Worm (Caenorhabditis elegans) whole organism, L1 larva: ENCODE results near the gene F44A6.5.

Experiments
- C34B4.2 ChIP-seq: sonication (generic microtip); optimal IDR thresholded peaks from 2 replicates; lab custom pipeline; 2017; ENCODE audit warnings: mild to moderate bottlenecking, missing genetic modification characterization, missing compliant biosample characterization
- aha-1 ChIP-seq: fragments of 150-350 bp; optimal IDR thresholded peaks from 2 replicates; lab custom pipeline; 2014; ENCODE audit warnings: missing biosample characterization, missing genetic modification characterization
- aly-2 ChIP-seq: fragments of 150-350 bp; optimal IDR thresholded peaks from 2 replicates; lab custom pipeline; 2014; ENCODE audit warnings: missing biosample characterization, missing genetic modification characterization
- blmp-1 ChIP-seq: fragments of 150-350 bp; optimal IDR thresholded peaks from 2 replicates; lab custom pipeline; 2014; ENCODE audit warnings: missing biosample characterization, missing genetic modification characterization
- ces-1 ChIP-seq: fragments of 150-350 bp; optimal IDR thresholded peaks from 2 replicates; lab custom pipeline; 2014; ENCODE audit warnings: missing biosample characterization, missing genetic modification reagents, missing genetic modification characterization
- dpl-1 ChIP-seq, 3 experiments: fragments of 150-350 bp in 2 of 3; sonication (generic microtip) in 1 of 3; optimal IDR thresholded peaks; 2 replicates each; lab custom pipeline; 2014 to 2017; ENCODE audit warnings: missing biosample characterization in 3 of 3, missing genetic modification characterization in 3 of 3, missing genetic modification reagents in 3 of 3
- efl-1 ChIP-seq, 4 experiments: fragments of 150-350 bp; optimal IDR thresholded peaks in 3 of 4; peaks in 1 of 4; 1 replicate in 1 of 4; 2 replicates in 3 of 4; lab custom pipeline; 2014; ENCODE audit warnings: missing biosample characterization in 2 of 4, missing genetic modification characterization in 2 of 4, missing genetic modification reagents in 2 of 4
- egl-13 ChIP-seq: sonication (generic microtip); optimal IDR thresholded peaks from 2 replicates; lab custom pipeline; 2016; ENCODE audit warnings: missing genotype, missing genetic modification reagents, missing genetic modification characterization, missing compliant biosample characterization
- egl-27 ChIP-seq, 2 experiments: fragments of 150-350 bp in 1 of 2; sonication (generic microtip); optimal IDR thresholded peaks; 3 replicates each; lab custom pipeline; 2017 to 2018; ENCODE audit warnings: missing biosample characterization in 2 of 2, missing genetic modification characterization in 2 of 2, missing genetic modification reagents in 2 of 2
- elt-3 ChIP-seq, 6 experiments: fragments of 150-350 bp in 1 of 6; sonication (generic microtip); optimal IDR thresholded peaks; 2 replicates each; lab custom pipeline; 2017 to 2018; ENCODE audit warnings: missing biosample characterization in 6 of 6, missing genetic modification characterization in 6 of 6, inconsistent platforms in 1 of 6
- ets-5 ChIP-seq: fragments of 200-800 bp; sonication (Bioruptor generic); IDR thresholded peaks from 2 replicates; pipeline ENCODE4 v1.3.6; 2022; ENCODE audit warnings: missing genetic modification characterization, missing compliant biosample characterization
- fkh-10 ChIP-seq: sonication (generic microtip); optimal IDR thresholded peaks from 2 replicates; lab custom pipeline; 2017; ENCODE audit warnings: missing biosample characterization, missing genetic modification reagents, missing genetic modification characterization
- fkh-4 ChIP-seq: sonication (generic microtip); optimal IDR thresholded peaks from 2 replicates; lab custom pipeline; 2016; ENCODE audit warnings: missing compliant biosample characterization, missing genetic modification characterization, borderline replicate concordance
- fkh-8 ChIP-seq: sonication (generic microtip); optimal IDR thresholded peaks from 2 replicates; lab custom pipeline; 2016; ENCODE audit warnings: mild to moderate bottlenecking, missing genetic modification characterization, missing compliant biosample characterization
- fos-1 ChIP-seq: fragments of 150-350 bp; optimal IDR thresholded peaks from 2 replicates; lab custom pipeline; 2014; ENCODE audit warnings: missing biosample characterization, missing genetic modification characterization
- grh-1 ChIP-seq: fragments of 200-800 bp; sonication (Bioruptor generic); IDR thresholded peaks from 2 replicates; pipeline ENCODE4 v1.3.6; 2022; ENCODE audit warnings: missing genetic modification reagents, missing genetic modification characterization, missing compliant biosample characterization
- hlh-17 ChIP-seq: fragments of 200-800 bp; sonication (Bioruptor generic); optimal IDR thresholded peaks from 2 replicates; lab custom pipeline; 2018; ENCODE audit warnings: missing genetic modification characterization, mild to moderate bottlenecking, missing compliant biosample characterization, moderate library complexity, borderline replicate concordance
- hlh-4 ChIP-seq: sonication (generic microtip); optimal IDR thresholded peaks from 2 replicates; lab custom pipeline; 2016; ENCODE audit warnings: mild to moderate bottlenecking, missing genetic modification characterization, missing compliant biosample characterization
- isw-1 ChIP-seq: fragments of 200-800 bp; sonication (Bioruptor generic); IDR thresholded peaks from 2 replicates; pipeline ENCODE4 v1.3.6; 2022; ENCODE audit warnings: missing genetic modification characterization, missing compliant biosample characterization
- jun-1 ChIP-seq: fragments of 150-350 bp; optimal IDR thresholded peaks from 2 replicates; lab custom pipeline; 2014; ENCODE audit warnings: missing biosample characterization, missing genetic modification reagents, missing genetic modification characterization
- lin-13 ChIP-seq: fragments of 150-350 bp; optimal IDR thresholded peaks from 2 replicates; lab custom pipeline; 2014; ENCODE audit warnings: missing biosample characterization, missing genetic modification reagents, missing genetic modification characterization
- lin-14 ChIP-seq: fragments of 200-800 bp; sonication (Bioruptor generic); optimal IDR thresholded peaks from 2 replicates; lab custom pipeline; 2018; ENCODE audit warnings: mild to moderate bottlenecking, missing genetic modification characterization, moderate library complexity, missing compliant biosample characterization
- lin-15B ChIP-seq: fragments of 150-350 bp; sonication (generic microtip); optimal IDR thresholded peaks from 3 replicates; lab custom pipeline; 2014; ENCODE audit warnings: missing biosample characterization, missing genetic modification characterization
- lin-39 ChIP-seq: fragments of 150-350 bp; optimal IDR thresholded peaks from 2 replicates; lab custom pipeline; 2014; ENCODE audit warnings: missing biosample characterization, missing genetic modification reagents, missing genetic modification characterization
- lir-3 ChIP-seq: sonication (generic microtip); optimal IDR thresholded peaks from 2 replicates; lab custom pipeline; 2016; ENCODE audit warnings: mild to moderate bottlenecking, missing genetic modification characterization, moderate library complexity, missing compliant biosample characterization; ENCODE audit not compliant: poor library complexity
- lsy-2 ChIP-seq, 2 experiments: fragments of 150-350 bp; optimal IDR thresholded peaks; 2 replicates each; lab custom pipeline; 2014; ENCODE audit warnings: missing biosample characterization in 2 of 2, missing genetic modification characterization in 2 of 2
- mab-9 ChIP-seq: fragments of 200-800 bp; sonication (Bioruptor generic); IDR thresholded peaks from 2 replicates; pipeline ENCODE4 v1.3.6; 2022; ENCODE audit warnings: missing genetic modification reagents, missing genetic modification characterization, missing compliant biosample characterization
- mef-2 ChIP-seq: fragments of 150-350 bp; optimal IDR thresholded peaks from 2 replicates; lab custom pipeline; 2014; ENCODE audit warnings: missing biosample characterization, missing genetic modification characterization
- nhr-19 ChIP-seq: fragments of 200-800 bp; sonication (Bioruptor generic); conservative IDR thresholded peaks from 2 replicates; pipeline ENCODE4 v1.3.6; 2022; ENCODE audit warnings: missing genetic modification characterization, missing compliant biosample characterization
- nhr-20 ChIP-seq: sonication (generic microtip); optimal IDR thresholded peaks from 2 replicates; lab custom pipeline; 2016; ENCODE audit warnings: mild to moderate bottlenecking, missing genetic modification characterization, missing compliant biosample characterization
- nhr-84 ChIP-seq: sonication (generic microtip); optimal IDR thresholded peaks from 2 replicates; lab custom pipeline; 2017; ENCODE audit warnings: missing biosample characterization, missing genetic modification characterization
- nhr-85 ChIP-seq: sonication (generic microtip); peaks from one replicate; lab custom pipeline; 2016; ENCODE audit warnings: missing genetic modification characterization, inconsistent platforms, missing compliant biosample characterization
- pqm-1 ChIP-seq: sonication (generic microtip); optimal IDR thresholded peaks from 3 replicates; lab custom pipeline; 2017; ENCODE audit warnings: missing biosample characterization, missing genetic modification characterization
- rnt-1 ChIP-seq: sonication (generic microtip); optimal IDR thresholded peaks from 2 replicates; lab custom pipeline; 2016; ENCODE audit warnings: mild to moderate bottlenecking, missing genetic modification characterization, moderate library complexity, missing compliant biosample characterization
- skn-1 ChIP-seq: fragments of 150-350 bp; optimal IDR thresholded peaks from 2 replicates; lab custom pipeline; 2014; ENCODE audit warnings: missing biosample characterization, missing genetic modification characterization
- snpc-4 ChIP-seq: fragments of 150-350 bp; optimal IDR thresholded peaks from 2 replicates; lab custom pipeline; 2014; ENCODE audit warnings: missing biosample characterization, missing genetic modification characterization
- sox-4 ChIP-seq: sonication (generic microtip); optimal IDR thresholded peaks from 2 replicates; lab custom pipeline; 2016; ENCODE audit warnings: missing genetic modification characterization, missing compliant biosample characterization
- sup-37 ChIP-seq: fragments of 200-800 bp; sonication (Bioruptor generic); optimal IDR thresholded peaks from 2 replicates; lab custom pipeline; 2018; ENCODE audit warnings: mild to moderate bottlenecking, missing genetic modification characterization, missing compliant biosample characterization
- swsn-7 ChIP-seq: sonication (generic microtip); optimal IDR thresholded peaks from 2 replicates; lab custom pipeline; 2016; ENCODE audit warnings: missing genetic modification characterization, missing compliant biosample characterization
- tbx-2 ChIP-seq: sonication (generic microtip); optimal IDR thresholded peaks from 2 replicates; lab custom pipeline; 2016; ENCODE audit warnings: missing genetic modification characterization, missing compliant biosample characterization
- unc-130 ChIP-seq: fragments of 150-350 bp; optimal IDR thresholded peaks from 2 replicates; lab custom pipeline; 2017; ENCODE audit warnings: missing biosample characterization, missing genetic modification characterization, inconsistent platforms
- unc-30 ChIP-seq: sonication (generic microtip); optimal IDR thresholded peaks from 2 replicates; lab custom pipeline; 2017; ENCODE audit warnings: missing biosample characterization, missing genetic modification characterization
- unc-62 ChIP-seq: fragments of 150-350 bp; optimal IDR thresholded peaks from 2 replicates; lab custom pipeline; 2014; ENCODE audit warnings: missing biosample characterization, missing genetic modification reagents, missing genetic modification characterization
- unc-86 ChIP-seq: sonication (generic microtip); optimal IDR thresholded peaks from 2 replicates; lab custom pipeline; 2016; ENCODE audit warnings: missing genetic modification characterization, missing compliant biosample characterization
- xbp-1 ChIP-seq: sonication (generic microtip); optimal IDR thresholded peaks from 2 replicates; lab custom pipeline; 2016; ENCODE audit warnings: missing genetic modification characterization, missing compliant biosample characterization
- zag-1 ChIP-seq: fragments of 150-350 bp; optimal IDR thresholded peaks from 2 replicates; lab custom pipeline; 2014; ENCODE audit warnings: missing biosample characterization, missing genetic modification characterization
- zip-4 ChIP-seq: fragments of 200-800 bp; sonication (Bioruptor generic); optimal IDR thresholded peaks from 2 replicates; lab custom pipeline; 2018; ENCODE audit warnings: mild to moderate bottlenecking, missing genetic modification characterization, moderate library complexity, missing compliant biosample characterization
- ztf-11 ChIP-seq, 2 experiments: sonication (generic microtip); optimal IDR thresholded peaks; 2 replicates each; lab custom pipeline; 2016 to 2017; ENCODE audit warnings: missing genetic modification characterization in 2 of 2, missing biosample characterization in 1 of 2, missing compliant biosample characterization in 1 of 2
- ztf-4 ChIP-seq: fragments of 150-350 bp; optimal IDR thresholded peaks from 2 replicates; lab custom pipeline; 2014; ENCODE audit warnings: missing biosample characterization, missing genetic modification characterization

Gene F44A6.5

ce11 chrX:10189805-10190204 lies 28.9 kb downstream of the F44A6.5 start:
- peak; percentile 59 for TF ChIP-seq lin-14
- TF ChIP-seq aly-2 (tag; lab: Kevin White, UChicago) = no peak
- peak; percentile 53 for TF ChIP-seq blmp-1 (tag; lab: Kevin White, UChicago)
- peak in 1 of 2 experiments; percentile 1 for TF ChIP-seq lsy-2 (tag; optimal IDR thresholded peaks at IDR 0.05; lab: Kevin White, UChicago)
- TF ChIP-seq lin-39 (tag; lab: Kevin White, UChicago) = no peak
- TF ChIP-seq ztf-11 (tag; optimal IDR thresholded peaks at IDR 0.05; lab: Kevin White, UChicago) = no peak

DNA sequence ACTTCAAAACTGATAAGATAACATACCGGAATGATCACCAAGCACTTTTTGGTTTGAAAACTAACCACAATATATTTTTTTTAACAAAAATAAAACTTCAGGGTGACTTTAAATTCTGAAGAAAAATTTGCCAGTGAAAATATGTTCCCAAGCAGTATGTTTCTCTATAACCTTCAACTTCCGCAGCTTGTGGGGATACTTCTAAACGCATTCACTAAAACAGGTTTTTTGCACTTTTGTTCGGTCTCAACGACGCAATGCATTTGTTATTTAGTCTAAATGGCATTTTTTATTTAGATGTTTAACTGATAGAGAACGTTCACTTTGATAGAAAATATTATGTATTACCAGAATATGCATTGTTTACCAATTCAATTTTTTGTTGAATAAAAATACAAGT lies 29.5 kb downstream of the F44A6.5 start:
- TF ChIP-seq lsy-2 (tag; optimal IDR thresholded peaks at IDR 0.05; lab: Kevin White, UChicago) (no peak), snpc-4 (tag; lab: Kevin White, UChicago) (no peak), zip-4 (no peak), elt-3 (tag; optimal IDR thresholded peaks at IDR 0.05; lab: Kevin White, UChicago) (peak in 1 of 6 experiments; percentile 38), unc-30 (tag; lab: Kevin White, UChicago) (no peak), efl-1 (optimal IDR thresholded peaks at IDR 0.05; lab: Kevin White, UChicago) (no peak), efl-1 (GFP tag; optimal IDR thresholded peaks at IDR 0.05 in 1 of 2; lab: Kevin White, UChicago) (peak in 1 of 2 experiments; percentile 62), lin-15B (tag; lab: Kevin White, UChicago) (no peak), sox-4 (no peak), zag-1 (tag; lab: Kevin White, UChicago) (no peak), ztf-11 (tag; optimal IDR thresholded peaks at IDR 0.05; lab: Kevin White, UChicago) (no peak), sup-37 (GFP tag; lab: Kevin White, UChicago) (no peak), nhr-85 (peak; percentile 60), unc-62 (no peak), hlh-17 (no peak), lin-14 (peak; percentile 14), dpl-1 (GFP tag; optimal IDR thresholded peaks at IDR 0.05; lab: Kevin White, UChicago) (no peak), C34B4.2 (tag; lab: Kevin White, UChicago) (no peak), egl-27 (tag; optimal IDR thresholded peaks at IDR 0.05; lab: Kevin White, UChicago) (no peak), fkh-8 (tag; lab: Kevin White, UChicago) (no peak), grh-1 (peak; percentile 76), nhr-20 (tag; lab: Kevin White, UChicago) (no peak), pqm-1 (tag; lab: Kevin White, UChicago) (no peak), ztf-4 (no peak), aha-1 (tag; lab: Kevin White, UChicago) (no peak), blmp-1 (tag; lab: Kevin White, UChicago) (peak; percentile 27)

DNA sequence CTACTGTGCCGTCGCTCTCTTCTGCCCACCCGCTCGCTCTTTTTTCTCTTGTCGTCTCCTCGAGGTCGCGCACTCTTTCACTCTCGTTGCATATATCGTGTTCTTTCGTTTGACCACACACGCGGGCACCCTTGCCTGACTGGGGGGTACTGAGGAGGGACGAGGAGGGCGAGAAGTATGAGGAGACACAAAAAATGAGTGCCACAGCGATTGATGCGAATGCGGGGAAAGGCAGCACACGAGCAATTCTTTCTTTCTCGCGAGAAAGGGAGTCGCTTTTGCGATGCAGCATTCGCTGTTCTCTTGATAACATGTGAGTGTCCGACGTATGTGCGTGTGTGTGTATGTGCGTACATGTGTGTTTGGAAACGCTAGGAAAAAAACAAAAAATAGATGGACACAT lies 30.2 kb downstream of the F44A6.5 start:
- TF ChIP-seq blmp-1 (tag; lab: Kevin White, UChicago) (peak; percentile 40), skn-1 (tag; lab: Kevin White, UChicago) (peak; percentile 10), rnt-1 (tag; lab: Kevin White, UChicago) (peak; percentile 74), nhr-20 (tag; lab: Kevin White, UChicago) (peak; percentile 72), lir-3 (peak; percentile 5), isw-1 (GFP tag; lab: Robert Waterston, UW) (peak; percentile 40; the same call in 1 of the 2 replicates), tbx-2 (tag; lab: Kevin White, UChicago) (peak; percentile 69), egl-13 (peak; percentile 77), fkh-4 (no peak), mab-9 (GFP tag; lab: Robert Waterston, UW) (peak; percentile 34; the same call in 1 of the 2 replicates), sup-37 (GFP tag; lab: Kevin White, UChicago) (peak; percentile 53), ets-5 (GFP tag; lab: Robert Waterston, UW) (no peak), unc-130 (tag; lab: Kevin White, UChicago) (peak; percentile 74), elt-3 (tag; optimal IDR thresholded peaks at IDR 0.05; lab: Kevin White, UChicago) (peak in 1 of 6 experiments; percentile 7), jun-1 (tag; lab: Kevin White, UChicago) (peak; percentile 33), hlh-4 (tag; lab: Kevin White, UChicago) (no peak), nhr-84 (tag; lab: Kevin White, UChicago) (no peak), fos-1 (peak; percentile 46), fkh-10 (GFP tag; lab: Kevin White, UChicago) (peak; percentile 76), unc-86 (tag; lab: Kevin White, UChicago) (peak; percentile 68), ces-1 (GFP tag; lab: Kevin White, UChicago) (no peak), mef-2 (tag; lab: Kevin White, UChicago) (peak; percentile 26), xbp-1 (peak; percentile 67), swsn-7 (peak; percentile 78), dpl-1 (GFP tag; optimal IDR thresholded peaks at IDR 0.05; lab: Kevin White, UChicago) (peak in 1 of 3 experiments; percentile 28), nhr-19 (peak; percentile 64), lin-13 (GFP tag; lab: Kevin White, UChicago) (peak; percentile 42)
